Worm (Caenorhabditis elegans): ENCODE data around the gene ZC21.6.

DNA sequence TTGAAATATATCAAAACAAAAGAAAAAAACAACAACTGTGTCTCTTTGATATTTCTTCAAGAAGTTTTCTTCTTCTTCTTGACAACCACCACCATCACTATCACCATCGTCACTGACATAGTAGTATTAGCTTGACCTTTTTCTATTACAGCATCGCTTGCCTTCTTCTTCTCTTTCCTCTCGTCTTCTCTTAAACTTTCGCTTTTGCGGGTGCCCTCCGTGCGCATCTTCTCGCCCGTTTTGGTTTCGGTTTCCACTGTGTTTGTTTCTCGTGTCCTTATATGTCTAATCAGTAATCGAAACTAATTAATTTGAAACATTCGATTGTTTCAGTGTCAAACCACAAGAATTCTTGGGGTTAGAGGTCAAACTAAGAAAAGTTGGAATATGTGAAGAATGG is 34.0 kb upstream of the ZC21.6 start:
- no peak for TF ChIP-seq die-1 (tag; optimal IDR thresholded peaks at IDR 0.05)
- no peak for TF ChIP-seq ztf-26 (tag; optimal IDR thresholded peaks at IDR 0.05)
- no peak for TF ChIP-seq lin-54 (GFP tag; optimal IDR thresholded peaks at IDR 0.05)
- no peak for TF ChIP-seq bed-1 (GFP tag; IDR thresholded peaks at IDR 0.05)

Data from whole organism, young adult.